Worm (Caenorhabditis elegans) whole organism, L4/young adult: Measurements from ENCODE around the gene T24D5.4.

Experiments used
- W03F9.2 ChIP-seq: fragments of 150-350 bp; optimal IDR thresholded peaks from 2 replicates; lab custom pipeline; 2014; ENCODE audit warnings: missing biosample characterization, missing genetic modification characterization
- dao-5 ChIP-seq: sonication (generic microtip); optimal IDR thresholded peaks from 2 replicates; lab custom pipeline; 2016; ENCODE audit warnings: missing genotype, missing genetic modification characterization, moderate library complexity, missing compliant biosample characterization
- him-1 ChIP-seq: sonication (generic microtip); optimal IDR thresholded peaks from 2 replicates; lab custom pipeline; 2016; ENCODE audit warnings: missing genotype, missing genetic modification reagents, missing genetic modification characterization, missing compliant biosample characterization

- TF ChIP-seq W03F9.2 (tag; lab: Kevin White, UChicago) (no peak), dao-5 (tag; lab: Kevin White, UChicago) (no peak), him-1 (tag; lab: Kevin White, UChicago) (no peak)
These were observed 7.5 kb upstream of the T24D5.4 start for ce11 chrX:12589503-12589902.
